Worm (Caenorhabditis elegans): ENCODE data around the gene F21A3.2.

F21A3.2 gene

DNA sequence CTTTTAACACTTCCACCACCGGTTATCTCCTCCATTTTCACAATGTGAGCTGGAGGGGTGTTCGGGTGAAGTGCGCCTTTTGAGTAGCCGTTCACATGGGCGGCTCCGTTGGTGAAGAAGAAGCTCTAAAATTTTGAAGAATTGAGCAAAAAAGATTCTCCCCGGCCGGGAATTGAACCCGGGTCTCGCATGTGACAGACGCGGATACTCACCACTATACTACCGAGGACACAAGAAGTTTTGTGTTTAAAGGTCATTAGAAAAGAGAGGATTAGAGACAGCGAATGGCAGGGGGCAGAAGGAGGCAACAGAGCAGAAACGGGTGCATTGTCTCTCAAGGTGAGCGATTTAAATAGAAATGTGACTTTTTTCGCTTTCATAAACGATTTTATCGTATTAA is 17.9 kb upstream of the F21A3.2 start:
- TF ChIP-seq sptf-1 (tag; optimal IDR thresholded peaks at IDR 0.05) (peak; percentile 93), ceh-43 (GFP tag; optimal IDR thresholded peaks at IDR 0.05) (peak; percentile 83), nhr-12 (tag; optimal IDR thresholded peaks at IDR 0.05) (no peak), pha-4 (tag; optimal IDR thresholded peaks at IDR 0.05) (no peak), unc-39 (tag; optimal IDR thresholded peaks at IDR 0.05) (no peak), elt-3 (tag; optimal IDR thresholded peaks at IDR 0.05) (no peak), blmp-1 (tag; optimal IDR thresholded peaks at IDR 0.05) (no peak), mab-5 (tag; optimal IDR thresholded peaks at IDR 0.05) (no peak), cnd-1 (tag; optimal IDR thresholded peaks at IDR 0.05) (peak; percentile 85), lin-13 (tag; optimal IDR thresholded peaks at IDR 0.05) (peak; percentile 6), mep-1 (tag; optimal IDR thresholded peaks at IDR 0.05) (no peak), elt-1 (tag; optimal IDR thresholded peaks at IDR 0.05; ENCODE audit: borderline replicate concordance, insufficient read depth) (no peak), nhr-2 (tag; optimal IDR thresholded peaks at IDR 0.05) (no peak), ceh-39 (tag; optimal IDR thresholded peaks at IDR 0.05) (no peak), nhr-237 (tag; optimal IDR thresholded peaks at IDR 0.05) (no peak), zip-8 (tag; optimal IDR thresholded peaks at IDR 0.05) (no peak), tbx-8 (GFP tag; optimal IDR thresholded peaks at IDR 0.05) (peak; percentile 68), ces-1 (GFP tag; optimal IDR thresholded peaks at IDR 0.05) (peak; percentile 30), ceh-83 (GFP tag; optimal IDR thresholded peaks at IDR 0.05) (peak; percentile 93), bed-3 (GFP tag; optimal IDR thresholded peaks at IDR 0.05) (peak; percentile 68), flh-1 (GFP tag; optimal IDR thresholded peaks at IDR 0.05) (peak; percentile 42), unc-120 (tag; optimal IDR thresholded peaks at IDR 0.05; ENCODE audit: poor library complexity, severe bottlenecking) (peak; percentile 74), nhr-28 (tag; optimal IDR thresholded peaks at IDR 0.05) (peak; percentile 19), snpc-4 (tag; optimal IDR thresholded peaks at IDR 0.05) (no peak), sem-2 (GFP tag; optimal IDR thresholded peaks at IDR 0.05) (peak; percentile 77), unc-62 (GFP tag; optimal IDR thresholded peaks at IDR 0.05) (no peak), ztf-11 (tag; optimal IDR thresholded peaks at IDR 0.05) (peak; percentile 23), nhr-76 (tag; optimal IDR thresholded peaks at IDR 0.05) (no peak), lsy-2 (tag; optimal IDR thresholded peaks at IDR 0.05) (peak; percentile 19), drap-1 (GFP tag; optimal IDR thresholded peaks at IDR 0.05) (peak; percentile 99), mls-2 (tag; optimal IDR thresholded peaks at IDR 0.05) (peak; percentile 91), M03D4.4 (tag; optimal IDR thresholded peaks at IDR 0.05) (peak; percentile 91), lin-32 (GFP tag; optimal IDR thresholded peaks at IDR 0.05) (peak; percentile 71), hlh-1 (tag; optimal IDR thresholded peaks at IDR 0.05) (peak; percentile 19), ham-2 (GFP tag; optimal IDR thresholded peaks at IDR 0.05) (peak; percentile 70)

ce11 chrV:15550408-15550807 is 16.6 kb upstream of the F21A3.2 start:
- TF ChIP-seq tbx-8 (GFP tag; optimal IDR thresholded peaks at IDR 0.05) (no peak), drap-1 (GFP tag; optimal IDR thresholded peaks at IDR 0.05) (peak; percentile 7)

DNA sequence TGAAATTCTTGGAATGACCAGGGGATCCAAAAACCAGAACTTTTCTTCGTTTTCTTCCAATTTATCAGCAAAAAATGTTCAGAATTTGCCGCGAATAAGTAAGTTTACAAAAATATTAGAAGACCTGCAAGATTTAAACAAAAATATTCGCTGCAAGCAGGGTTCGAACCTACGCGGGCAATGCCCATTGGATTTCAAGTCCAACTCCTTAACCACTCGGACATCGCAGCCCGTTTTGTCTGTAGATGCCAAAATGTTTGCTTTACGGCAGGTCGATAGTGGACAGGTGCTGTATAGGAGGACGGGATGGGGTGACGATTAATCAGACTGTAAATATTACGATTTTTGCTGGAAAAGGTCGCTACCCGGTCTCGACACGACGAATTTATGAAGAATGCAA is 14.0 kb upstream of the F21A3.2 start:
- TF ChIP-seq sptf-1 (tag; optimal IDR thresholded peaks at IDR 0.05) (peak; percentile 17), unc-62 (GFP tag; optimal IDR thresholded peaks at IDR 0.05) (no peak), mep-1 (tag; optimal IDR thresholded peaks at IDR 0.05) (no peak), drap-1 (GFP tag; optimal IDR thresholded peaks at IDR 0.05) (peak; percentile 62), elt-1 (tag; optimal IDR thresholded peaks at IDR 0.05; ENCODE audit: borderline replicate concordance, insufficient read depth) (no peak)

DNA sequence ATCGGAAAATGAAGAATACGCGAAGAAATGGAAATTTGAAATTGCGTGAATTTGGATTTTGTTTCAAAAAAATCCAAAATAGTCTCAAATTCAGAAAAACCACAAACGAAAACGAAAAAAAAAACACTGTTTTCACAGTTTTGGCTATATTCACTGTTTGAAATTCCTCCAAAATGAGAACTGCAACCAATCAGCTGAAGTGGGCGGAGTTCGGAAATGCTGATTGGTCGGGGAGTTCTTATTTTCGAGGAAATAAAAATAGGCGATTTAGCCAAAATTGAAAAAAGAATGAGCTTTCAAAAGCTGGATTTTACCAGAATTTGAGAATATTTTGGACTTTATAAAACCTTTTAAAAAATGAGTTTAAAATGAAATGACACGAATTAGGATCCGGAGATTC is 11.1 kb upstream of the F21A3.2 start, which contains the start of gene glb-14:
Gene glb-14 (minus strand): TSS at position 97 of the 400 bp plus-strand sequence.
- TF ChIP-seq ceh-43 (GFP tag; optimal IDR thresholded peaks at IDR 0.05) (no peak), flh-1 (GFP tag; optimal IDR thresholded peaks at IDR 0.05) (no peak), nhr-2 (tag; optimal IDR thresholded peaks at IDR 0.05) (no peak)

DNA sequence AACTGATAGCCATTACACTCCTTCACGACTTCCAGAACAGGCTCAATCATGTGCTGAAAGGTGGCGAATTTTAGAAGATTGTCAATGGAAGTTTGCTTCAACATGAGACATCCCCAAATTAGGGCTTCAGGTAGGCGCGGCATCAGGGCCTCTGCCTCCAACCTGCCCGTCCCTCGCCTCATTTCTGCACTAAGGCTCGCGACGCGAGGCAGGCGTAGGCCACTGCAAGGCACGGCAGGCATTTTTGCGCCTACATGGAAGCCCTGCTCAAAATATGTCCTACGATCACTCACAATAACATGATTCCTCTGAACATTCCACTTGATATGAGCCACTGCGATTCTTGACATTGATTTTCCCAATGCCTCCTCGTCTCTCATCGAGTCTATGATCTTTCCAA is 9.5 kb upstream of the F21A3.2 start:
- no peak for TF ChIP-seq lin-32 (GFP tag; optimal IDR thresholded peaks at IDR 0.05)
- no peak for TF ChIP-seq cnd-1 (tag; optimal IDR thresholded peaks at IDR 0.05)
- TF ChIP-seq flh-1 (GFP tag; optimal IDR thresholded peaks at IDR 0.05), result no peak
- no peak for TF ChIP-seq nhr-28 (tag; optimal IDR thresholded peaks at IDR 0.05)
- TF ChIP-seq ceh-43 (GFP tag; optimal IDR thresholded peaks at IDR 0.05), result no peak
- TF ChIP-seq bed-3 (GFP tag; optimal IDR thresholded peaks at IDR 0.05), result no peak
- no peak for TF ChIP-seq mls-2 (tag; optimal IDR thresholded peaks at IDR 0.05)
- TF ChIP-seq sem-2 (GFP tag; optimal IDR thresholded peaks at IDR 0.05), result no peak
- TF ChIP-seq ceh-39 (tag; optimal IDR thresholded peaks at IDR 0.05), result no peak
- no peak for TF ChIP-seq ceh-83 (GFP tag; optimal IDR thresholded peaks at IDR 0.05)
- TF ChIP-seq pha-4 (tag; optimal IDR thresholded peaks at IDR 0.05), result no peak
- no peak for TF ChIP-seq snpc-4 (tag; optimal IDR thresholded peaks at IDR 0.05)
- no peak for TF ChIP-seq M03D4.4 (tag; optimal IDR thresholded peaks at IDR 0.05)
- TF ChIP-seq blmp-1 (tag; optimal IDR thresholded peaks at IDR 0.05), result no peak
- no peak for TF ChIP-seq tbx-8 (GFP tag; optimal IDR thresholded peaks at IDR 0.05)
- no peak for TF ChIP-seq hlh-1 (tag; optimal IDR thresholded peaks at IDR 0.05)
- TF ChIP-seq nhr-2 (tag; optimal IDR thresholded peaks at IDR 0.05), result no peak
- TF ChIP-seq nhr-237 (tag; optimal IDR thresholded peaks at IDR 0.05), result no peak
- no peak for TF ChIP-seq unc-39 (tag; optimal IDR thresholded peaks at IDR 0.05)
- no peak for TF ChIP-seq nhr-12 (tag; optimal IDR thresholded peaks at IDR 0.05)
